Worm (Caenorhabditis elegans): ENCODE measurements around the gene Y62H9A.13.

DNA sequence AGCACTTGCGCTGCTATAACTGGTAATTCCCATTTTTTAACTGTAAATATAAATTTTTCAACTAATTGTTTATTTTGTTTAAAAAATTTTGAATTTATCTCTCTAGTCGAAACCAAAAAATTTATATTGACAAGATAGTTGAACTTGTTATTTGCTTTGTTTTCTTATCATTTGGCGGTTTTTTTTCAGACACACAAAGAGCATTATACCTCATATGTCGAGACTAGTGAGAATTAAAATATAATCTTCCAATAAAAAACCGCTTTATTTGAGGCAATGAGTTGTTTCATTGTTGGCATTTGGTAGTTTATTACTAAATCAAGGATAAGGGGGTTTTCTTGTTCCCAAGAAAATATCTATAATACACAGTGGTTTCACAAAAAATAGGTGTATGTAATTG, 8.6 kb upstream of the Y62H9A.13 start:
- TF ChIP-seq tbx-2 (tag; optimal IDR thresholded peaks at IDR 0.05) (no peak), dmd-4 (tag; optimal IDR thresholded peaks at IDR 0.05; ENCODE audit: borderline replicate concordance) (no peak), sox-4 (tag; optimal IDR thresholded peaks at IDR 0.05) (no peak), ama-1 (optimal IDR thresholded peaks at IDR 0.05) (no peak), ceh-18 (tag; optimal IDR thresholded peaks at IDR 0.05) (no peak)

Measured in whole organism, late embryonic.